Fruit fly (Drosophila melanogaster) whole organism, embryonic: ENCODE results near the gene CG10311.

Experiments
- Abd-B ChIP-seq: fragments of 200-800 bp; sonication (Bioruptor generic); optimal IDR thresholded peaks from 2 replicates; lab custom pipeline; 2018; ENCODE audit warnings: missing biosample characterization, mild to moderate bottlenecking, missing genetic modification characterization, moderate library complexity
- Atf6 ChIP-seq: fragments of 200-800 bp; sonication (Bioruptor generic); IDR thresholded peaks from 2 replicates; pipeline ENCODE4 v1.3.6; 2022; ENCODE audit warnings: missing biosample characterization, missing genetic modification characterization
- C15 ChIP-seq: fragments of 200-800 bp; sonication (Bioruptor generic); IDR thresholded peaks from 3 replicates; pipeline ENCODE4 v1.3.6; 2022; ENCODE audit warnings: missing biosample characterization, missing genetic modification characterization
- CG10147 ChIP-seq: fragments of 200-800 bp; sonication (Bioruptor generic); optimal IDR thresholded peaks from 2 replicates; lab custom pipeline; 2019; ENCODE audit warnings: missing biosample characterization, mild to moderate bottlenecking, missing genetic modification characterization, moderate library complexity
- CG11696 ChIP-seq: fragments of 200-800 bp; sonication (Bioruptor generic); IDR thresholded peaks from 2 replicates; pipeline ENCODE4 v1.3.6; 2022; ENCODE audit warnings: missing biosample characterization, missing genetic modification characterization
- CG13296 ChIP-seq: fragments of 200-800 bp; sonication (Bioruptor generic); optimal IDR thresholded peaks from 3 replicates; lab custom pipeline; 2018; ENCODE audit warnings: missing biosample characterization, mild to moderate bottlenecking, missing genetic modification characterization
- CG14050 ChIP-seq: fragments of 200-800 bp; sonication (Bioruptor generic); IDR thresholded peaks from 3 replicates; pipeline ENCODE4 v1.3.6; 2022; ENCODE audit warnings: missing biosample characterization, missing genetic modification characterization
- CG17186 ChIP-seq: fragments of 200-800 bp; sonication (Bioruptor generic); optimal IDR thresholded peaks from 3 replicates; lab custom pipeline; 2017; ENCODE audit warnings: missing biosample characterization, missing genetic modification reagents, missing genetic modification characterization
- CG17361 ChIP-seq: fragments of 200-800 bp; sonication (Bioruptor generic); IDR thresholded peaks from 3 replicates; pipeline ENCODE4 v1.3.6; 2022; ENCODE audit warnings: missing biosample characterization, missing genetic modification characterization
- CG17829 ChIP-seq: fragments of 200-800 bp; optimal IDR thresholded peaks from 2 replicates; lab custom pipeline; 2019; ENCODE audit warnings: missing biosample characterization, mild to moderate bottlenecking, missing genetic modification characterization, moderate library complexity
- CG2120 ChIP-seq: fragments of 200-800 bp; sonication (Bioruptor generic); optimal IDR thresholded peaks from 3 replicates; lab custom pipeline; 2016; ENCODE audit warnings: missing biosample characterization, missing genetic modification characterization
- CG2889 ChIP-seq: fragments of 200-800 bp; sonication (Bioruptor generic); IDR thresholded peaks from 3 replicates; pipeline ENCODE4 v1.3.6; 2022; ENCODE audit warnings: missing biosample characterization, missing genetic modification characterization
- CG5245 ChIP-seq: fragments of 200-800 bp; sonication (Bioruptor generic); optimal IDR thresholded peaks from 3 replicates; lab custom pipeline; 2016; ENCODE audit warnings: missing biosample characterization, missing genetic modification characterization
- CG5953 ChIP-seq: fragments of 200-800 bp; sonication (Bioruptor generic); IDR thresholded peaks from 2 replicates; pipeline ENCODE4 v1.3.6; 2022; ENCODE audit warnings: missing biosample characterization, missing genetic modification characterization
- CG6689 ChIP-seq: fragments of 200-800 bp; sonication (Bioruptor generic); IDR thresholded peaks from 2 replicates; pipeline ENCODE4 v1.3.6; 2022; ENCODE audit warnings: missing biosample characterization, missing genetic modification characterization
- CG7839 ChIP-seq: fragments of 200-800 bp; sonication (Bioruptor generic); optimal IDR thresholded peaks from 3 replicates; lab custom pipeline; 2018; ENCODE audit warnings: missing biosample characterization, mild to moderate bottlenecking, missing genetic modification characterization, moderate library complexity
- CG7928 ChIP-seq: fragments of 200-800 bp; sonication (Bioruptor generic); optimal IDR thresholded peaks from 2 replicates; lab custom pipeline; 2017; ENCODE audit warnings: missing biosample characterization, mild to moderate bottlenecking, missing genetic modification characterization
- CG8388 ChIP-seq: fragments of 200-800 bp; sonication (Bioruptor generic); optimal IDR thresholded peaks from 2 replicates; lab custom pipeline; 2019; ENCODE audit warnings: missing biosample characterization, mild to moderate bottlenecking, missing genetic modification characterization, moderate library complexity
- CG9817 ChIP-seq: fragments of 200-800 bp; sonication (Bioruptor generic); optimal IDR thresholded peaks from 2 replicates; lab custom pipeline; 2018; ENCODE audit warnings: missing biosample characterization, mild to moderate bottlenecking, missing genetic modification characterization, moderate library complexity
- Chrac-16 ChIP-seq: fragments of 200-800 bp; sonication (Bioruptor generic); optimal IDR thresholded peaks from 3 replicates; lab custom pipeline; 2016; ENCODE audit warnings: missing biosample characterization, missing genetic modification characterization
- Dfd ChIP-seq, 2 experiments: fragments of >200 bp; optimal IDR thresholded peaks; 2 replicates each; lab custom pipeline; 2017; ENCODE audit warnings: missing biosample characterization in 2 of 2, missing genetic modification characterization in 2 of 2
- Eip74EF ChIP-seq, 2 experiments: fragments of 200-800 bp in 1 of 2; fragments of >200 bp in 1 of 2; sonication (Bioruptor generic) in 1 of 2; optimal IDR thresholded peaks; 2 replicates each; lab custom pipeline; 2017 to 2019; ENCODE audit warnings: missing biosample characterization in 2 of 2, missing genetic modification characterization in 2 of 2, mild to moderate bottlenecking in 1 of 2, moderate library complexity in 1 of 2
- Fer3 ChIP-seq: fragments of 200-800 bp; sonication (Bioruptor generic); optimal IDR thresholded peaks from 2 replicates; lab custom pipeline; 2018; ENCODE audit warnings: missing biosample characterization, mild to moderate bottlenecking, missing genetic modification characterization, moderate library complexity
- H15 ChIP-seq: fragments of 200-800 bp; sonication (Bioruptor generic); IDR thresholded peaks from 3 replicates; pipeline ENCODE4 v1.3.6; 2022; ENCODE audit warnings: missing biosample characterization, missing genetic modification characterization
- HLH3B ChIP-seq: fragments of 200-800 bp; sonication (Bioruptor generic); IDR thresholded peaks from 2 replicates; pipeline ENCODE4 v1.3.6; 2022; ENCODE audit warnings: missing biosample characterization, missing genetic modification characterization
- MBD-R2 ChIP-seq: fragments of 200-800 bp; sonication (Bioruptor generic); IDR thresholded peaks from 2 replicates; pipeline ENCODE4 v1.3.6; 2022; ENCODE audit warnings: missing biosample characterization, missing genetic modification characterization
- NfI ChIP-seq: fragments of 200-800 bp; sonication (Bioruptor generic); optimal IDR thresholded peaks from 3 replicates; lab custom pipeline; 2018; ENCODE audit warnings: missing biosample characterization, mild to moderate bottlenecking, missing genetic modification characterization, moderate library complexity
- Oli ChIP-seq: fragments of 200-800 bp; sonication (Bioruptor generic); optimal IDR thresholded peaks from 2 replicates; lab custom pipeline; 2018; ENCODE audit warnings: missing biosample characterization, mild to moderate bottlenecking, missing genetic modification characterization, moderate library complexity
- aop ChIP-seq: fragments of 200-800 bp; sonication (Bioruptor generic); IDR thresholded peaks from 2 replicates; pipeline ENCODE4 v1.3.6; 2022; ENCODE audit warnings: missing biosample characterization, missing genetic modification characterization
- ara ChIP-seq: fragments of 200-800 bp; sonication (Bioruptor generic); IDR thresholded peaks from 2 replicates; pipeline ENCODE4 v1.3.6; 2022; ENCODE audit warnings: missing biosample characterization, missing genetic modification characterization
- bsh ChIP-seq, 2 experiments: fragments of 200-800 bp; sonication (Bioruptor generic); optimal IDR thresholded peaks; 2 replicates each; lab custom pipeline; 2017 to 2018; ENCODE audit warnings: mild to moderate bottlenecking in 2 of 2, missing biosample characterization in 2 of 2, missing genetic modification characterization in 2 of 2, moderate library complexity in 1 of 2
- caup ChIP-seq: fragments of 200-800 bp; sonication (Bioruptor generic); optimal IDR thresholded peaks from 3 replicates; lab custom pipeline; 2017; ENCODE audit warnings: missing biosample characterization, mild to moderate bottlenecking, missing genetic modification characterization, moderate library complexity; ENCODE audit not compliant: severe bottlenecking
- chinmo ChIP-seq: fragments of 200-800 bp; sonication (Bioruptor generic); IDR thresholded peaks from 4 replicates; pipeline ENCODE4 v1.3.6; 2022; ENCODE audit warnings: missing biosample characterization, missing genetic modification characterization; ENCODE audit not compliant: partially characterized antibody
- chm ChIP-seq: fragments of 200-800 bp; sonication (Bioruptor generic); IDR thresholded peaks from 2 replicates; pipeline ENCODE4 v1.3.6; 2022; ENCODE audit warnings: missing biosample characterization, missing genetic modification characterization
- crc ChIP-seq: fragments of 200-800 bp; sonication (Bioruptor generic); optimal IDR thresholded peaks from 2 replicates; lab custom pipeline; 2016; ENCODE audit warnings: missing biosample characterization, missing genetic modification characterization
- da ChIP-seq: fragments of 200-800 bp; sonication (Bioruptor generic); optimal IDR thresholded peaks from 2 replicates; lab custom pipeline; 2016; ENCODE audit warnings: missing biosample characterization, missing genetic modification characterization
- dan ChIP-seq: fragments of 200-800 bp; sonication (Bioruptor generic); IDR thresholded peaks from 2 replicates; pipeline ENCODE4 v1.3.6; 2022; ENCODE audit warnings: missing biosample characterization, missing genetic modification characterization
- dati ChIP-seq: fragments of 200-800 bp; sonication (Bioruptor generic); IDR thresholded peaks from 2 replicates; pipeline ENCODE4 v1.3.6; 2022; ENCODE audit warnings: missing biosample characterization, missing genetic modification characterization
- dimm ChIP-seq: fragments of 200-800 bp; sonication (Bioruptor generic); IDR thresholded peaks from 2 replicates; pipeline ENCODE4 v1.3.6; 2022; ENCODE audit warnings: missing biosample characterization, missing genetic modification characterization
- disco-r ChIP-seq: fragments of 200-800 bp; sonication (Bioruptor generic); optimal IDR thresholded peaks from 2 replicates; lab custom pipeline; 2016; ENCODE audit warnings: missing biosample characterization, missing genetic modification characterization
- dm ChIP-seq: fragments of 200-800 bp; sonication (Bioruptor generic); optimal IDR thresholded peaks from 3 replicates; lab custom pipeline; 2016; ENCODE audit warnings: missing biosample characterization, missing genetic modification characterization
- fru ChIP-seq: fragments of >200 bp; optimal IDR thresholded peaks from 2 replicates; lab custom pipeline; 2017
- ftz-f1 ChIP-seq: fragments of 200-800 bp; sonication (Bioruptor generic); optimal IDR thresholded peaks from 2 replicates; lab custom pipeline; 2016; ENCODE audit warnings: missing biosample characterization, missing genetic modification characterization
- lov ChIP-seq, 2 experiments: fragments of 200-800 bp in 1 of 2; fragments of >200 bp in 1 of 2; sonication (Bioruptor generic) in 1 of 2; IDR thresholded peaks in 1 of 2; optimal IDR thresholded peaks in 1 of 2; 2 replicates in 1 of 2; 3 replicates in 1 of 2; pipeline versions ENCODE4 v1.3.6 to Lab custom; 2017 to 2022; ENCODE audit warnings: missing biosample characterization in 1 of 2, missing genetic modification characterization in 1 of 2
- pzg ChIP-seq: fragments of 200-800 bp; sonication (Bioruptor generic); optimal IDR thresholded peaks from 3 replicates; lab custom pipeline; 2018; ENCODE audit warnings: missing biosample characterization, mild to moderate bottlenecking, missing genetic modification characterization, moderate library complexity
- sd ChIP-seq: fragments of 200-800 bp; sonication (Bioruptor generic); optimal IDR thresholded peaks from 3 replicates; lab custom pipeline; 2018; ENCODE audit warnings: missing biosample characterization, mild to moderate bottlenecking, missing genetic modification characterization, moderate library complexity
- sim ChIP-seq: fragments of 200-800 bp; sonication (Bioruptor generic); IDR thresholded peaks from 2 replicates; pipeline ENCODE4 v1.3.6; 2022; ENCODE audit warnings: missing biosample characterization, missing genetic modification characterization
- slbo ChIP-seq: fragments of 200-800 bp; sonication (Bioruptor generic); IDR thresholded peaks from 2 replicates; pipeline ENCODE4 v1.3.6; 2022; ENCODE audit warnings: missing biosample characterization, missing genetic modification characterization
- so ChIP-seq: fragments of 200-800 bp; sonication (Bioruptor generic); IDR thresholded peaks from 3 replicates; pipeline ENCODE4 v1.3.6; 2022; ENCODE audit warnings: missing biosample characterization, missing genetic modification characterization
- tin ChIP-seq: fragments of 200-800 bp; sonication (Bioruptor generic); optimal IDR thresholded peaks from 3 replicates; lab custom pipeline; 2016; ENCODE audit warnings: missing biosample characterization, missing genetic modification characterization

CG10311 gene

dm6 chr3R:16331809-16332343 is 24.9 kb downstream of the CG10311 start (continued):
- TF ChIP-seq CG14050 (GFP tag; lab: Robert Waterston, UW), result no peak
- peak in 1 of 2 experiments; percentile 39 for TF ChIP-seq Eip74EF (GFP tag; optimal IDR thresholded peaks at IDR 0.05; lab: Kevin White, UChicago)
- TF ChIP-seq CG17361 (GFP tag; lab: Robert Waterston, UW), result peak; percentile 58; the same call in 2 of the 3 replicates
- no peak for TF ChIP-seq tin
- TF ChIP-seq aop (GFP tag; lab: Robert Waterston, UW), result no peak
- TF ChIP-seq ftz-f1 (GFP tag; lab: Kevin White, UChicago), result no peak
- TF ChIP-seq H15 (GFP tag; lab: Robert Waterston, UW), result peak; percentile 65; the same call in 2 of the 3 replicates
- no peak for TF ChIP-seq CG5245 (GFP tag; lab: Kevin White, UChicago)
- TF ChIP-seq dm (GFP tag; lab: Kevin White, UChicago), result peak; percentile 27
- no peak for TF ChIP-seq disco-r (GFP tag; lab: Kevin White, UChicago)
- no peak for TF ChIP-seq CG5953 (GFP tag; lab: Robert Waterston, UW)
- 0 out of 4 replicates have a peak, but pooled peaks have one; percentile 29 for TF ChIP-seq chinmo (GFP tag; lab: Robert Waterston, UW)
- no peak; the same call in 1 of the 2 replicates for TF ChIP-seq MBD-R2 (GFP tag; lab: Robert Waterston, UW)
- TF ChIP-seq Fer3 (tag; lab: Kevin White, UChicago), result peak; percentile 39
- TF ChIP-seq C15 (GFP tag; lab: Robert Waterston, UW), result no peak
- peak; percentile 37 for TF ChIP-seq CG17186
- no peak for TF ChIP-seq dati (GFP tag; lab: Robert Waterston, UW)
- TF ChIP-seq so (GFP tag; lab: Robert Waterston, UW), result peak; percentile 29; the same call in 1 of the 3 replicates
- no peak for TF ChIP-seq CG10147 (GFP tag; lab: Kevin White, UChicago)
- 0 out of 3 replicates have a peak, but pooled peaks have one; percentile 35 for TF ChIP-seq CG2889 (GFP tag; lab: Robert Waterston, UW)
- peak; percentile 61; the same call in 1 of the 2 replicates for TF ChIP-seq sim (GFP tag; lab: Robert Waterston, UW)
- peak; percentile 73 for TF ChIP-seq CG13296 (GFP tag; lab: Kevin White, UChicago)
- peak; percentile 60 for TF ChIP-seq CG2120 (GFP tag; lab: Kevin White, UChicago)
- peak; percentile 22 for TF ChIP-seq CG7839
- TF ChIP-seq CG7928 (GFP tag; lab: Kevin White, UChicago), result no peak
- no peak for TF ChIP-seq Dfd (GFP tag; optimal IDR thresholded peaks at IDR 0.05; lab: Kevin White, UChicago)
- TF ChIP-seq dan (GFP tag; lab: Robert Waterston, UW), result no peak
- TF ChIP-seq bsh (GFP tag; optimal IDR thresholded peaks at IDR 0.05; lab: Kevin White, UChicago), result peak in 1 of 2 experiments; percentile 83
- no peak for TF ChIP-seq CG8388 (GFP tag; lab: Kevin White, UChicago)
- peak; percentile 36; the same call in 1 of the 2 replicates for TF ChIP-seq HLH3B (GFP tag; lab: Robert Waterston, UW)
- TF ChIP-seq dimm (GFP tag; lab: Robert Waterston, UW), result no peak
- TF ChIP-seq CG17829, result no peak
- TF ChIP-seq ara, result peak; percentile 72
- peak; percentile 80 for TF ChIP-seq chm (GFP tag; lab: Robert Waterston, UW)
- TF ChIP-seq lov (optimal IDR thresholded peaks at IDR 0.05; lab: Kevin White, UChicago), result no peak
- TF ChIP-seq lov (GFP tag; IDR thresholded peaks at IDR 0.05; lab: Robert Waterston, UW), result peak; percentile 61; the same call in 1 of the 3 replicates
- peak; percentile 56 for TF ChIP-seq CG11696 (GFP tag; lab: Robert Waterston, UW)
- peak; percentile 44; the same call in 1 of the 2 replicates for TF ChIP-seq Atf6 (GFP tag; lab: Robert Waterston, UW)
- no peak; the same call in 1 of the 2 replicates for TF ChIP-seq CG6689 (GFP tag; lab: Robert Waterston, UW)
- peak; percentile 20 for TF ChIP-seq crc
- TF ChIP-seq da (GFP tag; lab: Kevin White, UChicago), result no peak
- TF ChIP-seq NfI (GFP tag; lab: Kevin White, UChicago), result peak; percentile 20
- no peak for TF ChIP-seq Abd-B (GFP tag; lab: Kevin White, UChicago)
- no peak for TF ChIP-seq Oli (tag; lab: Kevin White, UChicago)
- peak; percentile 74 for TF ChIP-seq caup (GFP tag; lab: Kevin White, UChicago)
- TF ChIP-seq Chrac-16 (GFP tag; lab: Kevin White, UChicago), result no peak
- no peak for TF ChIP-seq pzg (GFP tag; lab: Kevin White, UChicago)
- TF ChIP-seq sd (tag; lab: Kevin White, UChicago), result peak; percentile 21
- peak; percentile 21 for TF ChIP-seq CG9817 (tag; lab: Kevin White, UChicago)
- no peak for TF ChIP-seq fru (lab: Kevin White, UChicago)
- TF ChIP-seq slbo (GFP tag; lab: Robert Waterston, UW), result 0 out of 2 replicates have a peak, but pooled peaks have one; percentile 18
